Fruit fly (Drosophila melanogaster) whole organism, pupa: ENCODE data around the gene ND-23.

Source experiments
- CG34367 ChIP-seq: fragments of 200-800 bp; sonication (Bioruptor generic); optimal IDR thresholded peaks from 2 replicates; lab custom pipeline; 2018; ENCODE audit warnings: missing biosample characterization, mild to moderate bottlenecking, missing genetic modification characterization
- CG9948 ChIP-seq: fragments of 200-800 bp; sonication (Bioruptor generic); optimal IDR thresholded peaks from 2 replicates; lab custom pipeline; 2018; ENCODE audit warnings: missing biosample characterization, mild to moderate bottlenecking, missing genetic modification characterization, moderate library complexity
- EcR ChIP-seq: fragments of 200-800 bp; sonication (Bioruptor generic); optimal IDR thresholded peaks from 3 replicates; lab custom pipeline; 2019; ENCODE audit warnings: missing biosample characterization, missing genetic modification characterization, mild to moderate bottlenecking, moderate library complexity, missing genetic modification reagents
- Pif1B ChIP-seq: fragments of 200-800 bp; sonication (Bioruptor generic); optimal IDR thresholded peaks from 3 replicates; lab custom pipeline; 2016; ENCODE audit warnings: missing biosample characterization, missing genetic modification characterization

- TF ChIP-seq EcR (GFP tag; lab: Kevin White, UChicago) (no peak), CG9948 (tag; lab: Kevin White, UChicago) (no peak), CG34367 (tag; lab: Kevin White, UChicago) (no peak), Pif1B (GFP tag; lab: Kevin White, UChicago) (no peak)
Measured at dm6 chr3R:15806341-15806740, 30.6 kb downstream of the ND-23 start.
